Worm (Caenorhabditis elegans) whole organism, late embryonic: ENCODE results near the gene F57G8.7.
A peak's percentile ranks its signal among the peaks of the same experiment; 100 is the strongest.
"Not testable (repeated sequence)": the region's sequence is repeated elsewhere in the genome, so short reads cannot be mapped to it uniquely, and the experiment has no call there.

ENCODE experiments used
- C38D4.7 ChIP-seq: fragments of 200-800 bp; sonication (Bioruptor generic); optimal IDR thresholded peaks from 2 replicates; lab custom pipeline; 2018; ENCODE audit warnings: mild to moderate bottlenecking, missing genetic modification characterization, moderate library complexity, missing compliant biosample characterization
- F13H6.1 ChIP-seq: sonication (generic microtip); optimal IDR thresholded peaks from 2 replicates; lab custom pipeline; 2016; ENCODE audit warnings: missing genetic modification characterization, missing compliant biosample characterization
- ceh-14 ChIP-seq: sonication (generic microtip); optimal IDR thresholded peaks from 2 replicates; lab custom pipeline; 2016; ENCODE audit warnings: missing genotype, missing genetic modification characterization, missing compliant biosample characterization
- ceh-18 ChIP-seq: sonication (generic microtip); optimal IDR thresholded peaks from 2 replicates; lab custom pipeline; 2016; ENCODE audit warnings: missing genetic modification characterization, missing compliant biosample characterization
- ceh-30 ChIP-seq: fragments of 150-350 bp; optimal IDR thresholded peaks from 2 replicates; lab custom pipeline; 2014; ENCODE audit warnings: missing biosample characterization, missing genetic modification characterization
- ceh-31 ChIP-seq: sonication (generic microtip); optimal IDR thresholded peaks from 2 replicates; lab custom pipeline; 2016; ENCODE audit warnings: missing genetic modification characterization, missing compliant biosample characterization
- ceh-9 ChIP-seq: sonication (generic microtip); optimal IDR thresholded peaks from 2 replicates; lab custom pipeline; 2016; ENCODE audit warnings: mild to moderate bottlenecking, missing genetic modification characterization, inconsistent platforms, missing compliant biosample characterization
- elt-2 ChIP-seq: sonication (generic microtip); optimal IDR thresholded peaks from 2 replicates; lab custom pipeline; 2016; ENCODE audit warnings: missing genetic modification reagents, missing genetic modification characterization, missing compliant biosample characterization
- elt-4 ChIP-seq: sonication (generic microtip); optimal IDR thresholded peaks from 2 replicates; lab custom pipeline; 2016; ENCODE audit warnings: missing genetic modification characterization, missing compliant biosample characterization
- eyg-1 ChIP-seq: sonication (generic microtip); optimal IDR thresholded peaks from 2 replicates; lab custom pipeline; 2016; ENCODE audit warnings: missing genotype, missing genetic modification characterization, missing compliant biosample characterization
- gmeb-2 ChIP-seq: sonication (generic microtip); optimal IDR thresholded peaks from 2 replicates; lab custom pipeline; 2016; ENCODE audit warnings: missing genetic modification characterization, inconsistent platforms, missing compliant biosample characterization
- hlh-15 ChIP-seq: sonication (generic microtip); optimal IDR thresholded peaks from 2 replicates; lab custom pipeline; 2016; ENCODE audit warnings: missing genetic modification characterization, missing compliant biosample characterization
- hlh-30 ChIP-seq: sonication (generic microtip); optimal IDR thresholded peaks from 2 replicates; lab custom pipeline; 2017; ENCODE audit warnings: antibody characterized with exemption, missing genetic modification characterization, missing compliant biosample characterization; ENCODE audit not compliant: insufficient read depth
- lin-11 ChIP-seq: fragments of 200-800 bp; sonication (Bioruptor generic); optimal IDR thresholded peaks from 2 replicates; lab custom pipeline; 2018; ENCODE audit warnings: mild to moderate bottlenecking, missing genetic modification characterization, missing compliant biosample characterization
- nfya-1 ChIP-seq: sonication (generic microtip); optimal IDR thresholded peaks from 2 replicates; lab custom pipeline; 2017; ENCODE audit warnings: missing genetic modification characterization, mild to moderate bottlenecking, missing compliant biosample characterization, antibody characterized with exemption, moderate library complexity
- nhr-232 ChIP-seq: sonication (generic microtip); optimal IDR thresholded peaks from 2 replicates; lab custom pipeline; 2016; ENCODE audit warnings: missing genetic modification characterization, missing compliant biosample characterization
- npax-4 ChIP-seq: sonication (generic microtip); optimal IDR thresholded peaks from 2 replicates; lab custom pipeline; 2016; ENCODE audit warnings: missing genetic modification characterization, missing compliant biosample characterization
- pax-1 ChIP-seq: fragments of 150-350 bp; optimal IDR thresholded peaks from 2 replicates; lab custom pipeline; 2014; ENCODE audit warnings: missing biosample characterization, missing genetic modification characterization
- pha-4 ChIP-seq: fragments of 150-350 bp; optimal IDR thresholded peaks from 2 replicates; lab custom pipeline; 2018; ENCODE audit warnings: missing biosample characterization, missing genetic modification reagents, missing genetic modification characterization
- pqm-1 ChIP-seq: sonication (generic microtip); optimal IDR thresholded peaks from 2 replicates; lab custom pipeline; 2016; ENCODE audit warnings: missing genetic modification characterization, missing compliant biosample characterization
- ref-2 ChIP-seq: sonication (generic microtip); optimal IDR thresholded peaks from 2 replicates; lab custom pipeline; 2016; ENCODE audit warnings: missing genetic modification characterization, missing compliant biosample characterization
- rnt-1 ChIP-seq: sonication (generic microtip); optimal IDR thresholded peaks from 2 replicates; lab custom pipeline; 2016; ENCODE audit warnings: missing genetic modification characterization, missing compliant biosample characterization
- sox-2 ChIP-seq: fragments of 200-800 bp; sonication (Bioruptor generic); IDR thresholded peaks from 2 replicates; pipeline ENCODE4 v1.3.6; 2022; ENCODE audit warnings: missing genetic modification reagents, missing genetic modification characterization, missing compliant biosample characterization
- sox-4 ChIP-seq: sonication (generic microtip); optimal IDR thresholded peaks from 2 replicates; lab custom pipeline; 2017; ENCODE audit warnings: mild to moderate bottlenecking, missing genetic modification characterization, inconsistent platforms, missing compliant biosample characterization
- tbx-2 ChIP-seq: sonication (generic microtip); optimal IDR thresholded peaks from 2 replicates; lab custom pipeline; 2016; ENCODE audit warnings: missing genetic modification characterization, missing compliant biosample characterization
- tbx-7 ChIP-seq: sonication (generic microtip); optimal IDR thresholded peaks from 2 replicates; lab custom pipeline; 2016; ENCODE audit warnings: missing genotype, missing genetic modification characterization, missing compliant biosample characterization
- unc-42 ChIP-seq: sonication (generic microtip); optimal IDR thresholded peaks from 2 replicates; lab custom pipeline; 2016; ENCODE audit warnings: missing genotype, missing genetic modification characterization, missing compliant biosample characterization
- unc-55 ChIP-seq: sonication (generic microtip); optimal IDR thresholded peaks from 2 replicates; lab custom pipeline; 2017; ENCODE audit warnings: missing biosample characterization, missing genetic modification reagents, missing genetic modification characterization
- unc-86 ChIP-seq: sonication (generic microtip); optimal IDR thresholded peaks from 2 replicates; lab custom pipeline; 2016; ENCODE audit warnings: missing genetic modification characterization, missing compliant biosample characterization

The F57G8.7 gene

DNA sequence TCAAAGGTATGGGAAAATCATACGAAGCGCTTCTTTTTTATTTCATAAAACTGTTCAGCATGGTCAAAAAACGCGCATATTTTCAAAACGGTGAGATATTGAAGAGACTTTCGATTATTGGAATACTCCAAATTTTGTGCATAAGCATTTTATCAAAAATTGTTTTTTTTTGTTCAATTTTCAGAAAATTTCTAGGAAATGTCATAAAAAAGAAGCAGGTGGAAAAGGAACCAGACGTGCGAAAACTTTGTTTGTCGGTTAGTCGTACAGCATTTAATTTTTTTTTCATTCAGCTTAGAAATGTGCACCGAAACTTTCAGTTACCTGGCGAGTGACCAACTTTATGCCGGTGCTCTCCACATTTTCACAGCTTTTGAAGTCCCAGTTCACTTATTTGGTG lies 4.5 kb downstream of the F57G8.7 start, which contains the start of gene srh-167:
Gene srh-167, plus strand, starts transcription at position 301 of the 400 bp plus-strand sequence.
- TF ChIP-seq ceh-30 (tag; lab: Kevin White, UChicago) (no peak), unc-86 (tag; lab: Kevin White, UChicago) (no peak), nhr-232 (tag; lab: Kevin White, UChicago) (no peak)
- TF ChIP-seq, all 69 proteins: peak for 0

DNA sequence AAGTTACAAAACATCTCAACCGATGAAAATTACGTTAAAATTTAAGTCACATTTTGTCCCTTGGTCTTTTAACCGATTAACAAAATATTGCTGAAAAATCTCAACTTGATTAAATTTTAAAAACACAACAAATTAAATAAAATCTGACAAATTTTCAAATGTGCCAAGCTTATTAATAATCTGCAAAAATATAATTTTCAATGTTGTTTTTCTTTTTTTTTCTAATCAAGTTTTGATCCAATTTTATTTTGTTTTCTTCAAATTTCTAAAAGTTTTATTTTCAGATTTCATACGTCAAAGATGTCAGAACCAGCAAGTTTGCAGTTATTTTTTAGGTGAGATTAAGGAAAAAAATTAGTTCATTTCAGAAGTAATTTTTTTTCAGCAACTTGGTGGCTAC lies 7.4 kb downstream of the F57G8.7 start, which contains the start of gene srw-87:
Gene srw-87, plus strand, starts transcription at position 301 of the 400 bp plus-strand sequence.
- no peak for TF ChIP-seq hlh-15 (tag; lab: Kevin White, UChicago)
- TF ChIP-seq gmeb-2 (tag; lab: Kevin White, UChicago): no peak
- no peak for TF ChIP-seq ceh-30 (tag; lab: Kevin White, UChicago)
- TF ChIP-seq unc-86 (tag; lab: Kevin White, UChicago): no peak
- TF ChIP-seq tbx-7 (tag; lab: Kevin White, UChicago): no peak
- TF ChIP-seq tbx-2 (tag; lab: Kevin White, UChicago): no peak
- no peak for TF ChIP-seq ceh-14 (tag; lab: Kevin White, UChicago)
- TF ChIP-seq lin-11 (tag; lab: Kevin White, UChicago): no peak

DNA sequence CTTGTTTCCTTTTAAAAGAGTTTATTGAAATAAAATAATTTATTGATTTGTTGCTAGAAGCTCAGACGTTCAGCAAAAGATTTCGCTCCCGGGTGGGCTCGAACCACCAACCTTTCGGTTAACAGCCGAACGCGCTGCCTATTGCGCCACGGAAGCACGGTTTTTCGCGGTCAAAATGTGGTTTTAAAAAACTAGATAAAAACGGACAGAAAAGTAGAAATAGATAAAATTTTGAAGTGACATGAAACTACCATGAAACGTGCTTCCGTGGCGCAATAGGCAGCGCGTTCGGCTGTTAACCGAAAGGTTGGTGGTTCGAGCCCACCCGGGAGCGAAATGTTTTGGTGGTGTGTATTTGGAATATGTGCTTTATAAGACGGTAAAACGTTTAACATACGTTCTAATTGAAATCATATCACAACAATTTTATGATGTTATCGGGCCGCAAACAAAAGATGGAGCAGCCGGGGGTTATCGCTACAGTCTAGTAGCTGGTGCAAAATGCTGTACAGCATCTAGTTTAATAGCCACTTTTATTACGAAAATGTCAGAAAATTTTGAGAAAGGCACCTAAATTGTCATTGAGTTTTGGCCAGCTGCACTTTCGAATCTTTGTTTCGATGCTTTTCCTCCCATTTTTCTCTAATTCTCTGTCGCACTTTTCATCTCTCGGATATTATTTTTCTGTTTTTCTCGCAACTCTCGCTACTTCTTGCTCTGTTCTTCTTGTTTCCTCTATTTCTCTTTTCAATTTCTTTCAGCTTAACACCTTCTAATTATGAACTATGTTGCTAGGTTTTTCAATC lies 9.5 kb downstream of the F57G8.7 start, which contains the start of gene slc-9B.2:
Gene slc-9B.2, plus strand, starts transcription at position 756 of the 806 bp plus-strand sequence.
- TF ChIP-seq unc-55 (GFP tag; lab: Kevin White, UChicago); F13H6.1; sox-4 (tag; lab: Kevin White, UChicago): not testable (repeated sequence)
- TF ChIP-seq, all 69 proteins: peak for 0; not testable (repeated sequence) for 69

DNA sequence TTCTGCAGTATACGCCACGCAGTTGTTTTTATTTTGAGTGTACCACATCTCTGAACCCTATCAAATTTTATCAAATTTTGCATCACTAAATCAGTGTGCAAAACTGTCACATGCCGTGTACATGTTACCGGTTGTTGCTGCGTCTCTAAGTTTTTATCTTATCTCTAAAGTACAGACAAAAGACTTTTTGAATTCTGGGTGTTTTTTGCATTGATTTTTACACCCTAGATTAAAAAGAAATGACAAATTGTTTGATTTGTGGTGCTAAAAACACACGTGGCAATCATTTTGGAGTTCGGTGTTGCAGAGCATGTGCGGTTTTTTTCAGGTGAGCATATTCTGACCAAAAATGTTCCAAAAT lies 13.3 kb downstream of the F57G8.7 start, which contains the start of gene nhr-193:
Gene nhr-193, plus strand, starts transcription at position 51 of the 361 bp plus-strand sequence.
- no peak for TF ChIP-seq ceh-9
- TF ChIP-seq elt-2 (tag; lab: Kevin White, UChicago): peak; percentile 22
- TF ChIP-seq, all 69 proteins: peak for 1

DNA sequence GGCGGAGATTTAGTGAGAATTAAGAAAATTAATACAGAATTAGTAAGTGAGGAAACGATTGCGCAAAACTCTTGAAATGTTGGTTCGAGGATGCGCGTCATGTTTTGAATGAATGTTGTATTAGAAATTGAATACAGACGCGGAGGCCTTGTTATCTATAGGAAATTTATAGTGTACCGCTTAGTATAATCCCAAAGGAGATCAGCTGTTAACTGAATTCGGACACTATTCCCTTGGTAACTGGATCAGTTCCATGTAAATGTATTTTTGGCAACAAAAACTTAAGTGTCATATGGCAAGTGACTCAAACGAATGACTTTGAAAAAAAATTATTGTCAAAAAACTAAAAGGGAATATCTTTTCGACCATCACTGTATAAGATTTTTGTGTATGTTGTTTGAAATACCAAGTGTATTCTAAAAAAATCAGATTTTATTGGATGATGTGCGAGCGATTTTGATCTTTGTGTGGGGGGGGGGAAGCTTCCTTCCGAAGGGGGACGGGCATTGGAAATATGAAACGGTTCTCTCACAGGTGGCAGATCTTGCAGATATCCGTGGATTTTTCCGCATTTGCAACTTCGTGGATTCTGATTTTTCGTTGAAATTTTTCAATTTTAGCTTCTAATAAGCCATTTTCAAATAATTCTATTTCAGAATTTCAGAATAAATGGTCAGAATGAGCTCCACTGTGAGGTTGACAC lies 17.6 kb downstream of the F57G8.7 start, which contains the start of the genes W08G11.5 and W08G11.1:
Gene W08G11.5, minus strand, starts transcription at position 101 of the 703 bp plus-strand sequence.
Gene W08G11.1, plus strand, starts transcription at position 653 of the 703 bp plus-strand sequence.
- TF ChIP-seq C38D4.7 (GFP tag; lab: Kevin White, UChicago) (no peak), sox-2 (GFP tag; lab: Robert Waterston, UW) (no peak), ref-2 (tag; lab: Kevin White, UChicago) (no peak), npax-4 (tag; lab: Kevin White, UChicago) (no peak), hlh-30 (no peak), pqm-1 (tag; lab: Kevin White, UChicago) (no peak), pha-4 (tag; lab: Kevin White, UChicago) (no peak), ceh-9 (no peak), eyg-1 (tag; lab: Kevin White, UChicago) (no peak), lin-11 (tag; lab: Kevin White, UChicago) (no peak)

DNA sequence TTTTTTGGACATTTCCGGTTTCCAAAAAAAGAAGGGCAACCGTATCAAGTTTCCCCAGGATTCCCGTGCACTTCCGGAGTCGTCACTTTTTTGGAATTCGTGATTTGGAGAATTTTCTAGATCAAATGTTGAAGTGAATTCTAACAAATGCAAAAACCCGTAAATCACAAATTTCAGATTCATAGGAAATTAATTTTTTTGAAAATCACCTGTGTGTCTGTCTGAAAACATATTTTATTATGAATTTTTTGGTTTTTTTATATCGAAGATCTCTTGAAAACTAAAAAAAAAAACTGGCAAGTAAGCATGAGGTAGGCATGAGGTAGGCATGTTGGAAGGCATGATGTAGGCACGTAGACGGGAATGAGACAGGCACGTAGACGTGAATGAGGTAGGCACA lies 21.1 kb downstream of the F57G8.7 start:
- TF ChIP-seq elt-4 (tag; lab: Kevin White, UChicago): no peak

DNA sequence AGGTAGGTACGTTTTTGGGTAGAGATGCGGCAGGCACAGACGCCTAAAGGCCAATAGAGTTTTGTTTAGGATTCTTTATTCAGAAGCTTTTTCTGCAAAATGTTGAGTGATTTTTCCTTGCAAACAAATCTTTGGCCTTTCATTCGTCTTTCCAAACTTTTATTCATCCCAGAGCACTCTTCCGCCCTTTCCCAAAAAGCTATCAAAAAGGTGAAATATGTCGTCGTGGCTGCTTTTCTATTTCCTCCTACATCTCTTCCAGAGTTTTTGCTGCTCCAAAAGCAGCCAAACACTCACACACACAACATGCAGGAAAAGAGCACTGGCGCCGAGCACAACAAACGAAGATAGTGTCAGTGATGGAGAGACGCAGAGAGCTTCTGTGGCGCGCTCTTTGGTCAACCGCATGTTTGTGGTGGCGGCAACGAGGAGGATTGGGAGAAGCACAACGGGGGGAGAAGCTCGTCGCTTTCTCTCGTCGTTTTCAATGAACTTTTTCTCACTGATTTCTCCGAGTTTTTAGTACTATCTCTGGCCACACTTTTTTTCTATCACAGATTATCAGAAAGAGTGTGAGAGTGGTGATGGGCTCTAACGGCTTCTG lies 21.9 kb downstream of the F57G8.7 start:
- TF ChIP-seq ceh-18 (tag; lab: Kevin White, UChicago): peak; percentile 49
- peak; percentile 29 for TF ChIP-seq ceh-31 (tag; lab: Kevin White, UChicago)
- peak; percentile 71 for TF ChIP-seq nfya-1 (tag; lab: Kevin White, UChicago)
- TF ChIP-seq unc-42: peak; percentile 17
- no peak for TF ChIP-seq pax-1 (tag; lab: Kevin White, UChicago)
- peak; percentile 37 for TF ChIP-seq rnt-1 (tag; lab: Kevin White, UChicago)
